Fruit fly (Drosophila melanogaster): ENCODE data around the gene skd.

DNA sequence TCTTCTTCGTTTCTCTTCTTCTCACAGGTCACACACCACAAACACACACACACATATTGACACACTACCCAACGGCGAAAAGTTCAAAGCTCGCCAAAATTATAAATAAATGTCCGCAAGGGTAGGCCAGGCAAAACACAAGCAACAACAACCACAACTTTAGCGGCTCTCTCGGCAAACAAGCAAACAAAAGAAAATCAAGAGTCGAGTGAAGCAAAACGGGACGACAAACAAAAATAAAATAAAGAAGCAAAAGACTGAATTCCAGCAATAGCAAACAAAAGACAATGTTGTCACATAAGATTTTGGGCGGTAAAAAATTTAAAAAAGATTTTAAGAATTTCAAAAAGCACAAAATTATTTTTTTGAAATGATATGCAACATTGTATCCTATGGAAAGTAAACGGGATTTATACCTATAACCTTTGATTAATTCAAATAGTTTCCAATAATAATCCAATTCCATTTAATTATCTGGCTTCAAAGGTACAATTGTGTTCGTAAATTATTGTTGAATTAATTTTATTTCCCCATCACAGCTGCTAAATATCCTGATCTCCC lies 18.9 kb downstream of the skd start:
- TF ChIP-seq yki (optimal IDR thresholded peaks at IDR 0.05) (no peak), CG3065 (GFP tag; optimal IDR thresholded peaks at IDR 0.05) (no peak), CG12744 (GFP tag; optimal IDR thresholded peaks at IDR 0.05) (no peak), Deaf1 (tag; optimal IDR thresholded peaks at IDR 0.05) (no peak), Antp (GFP tag; optimal IDR thresholded peaks at IDR 0.05) (no peak), Ets65A (GFP tag) (no peak), CG10431 (GFP tag; optimal IDR thresholded peaks at IDR 0.05) (no peak), Sox102F (GFP tag; optimal IDR thresholded peaks at IDR 0.05) (no peak)
